Worm (Caenorhabditis elegans) whole organism, L1 larva: Measurements from ENCODE around the gene sid-3.

Experiments
- C16A3.4 ChIP-seq: fragments of 150-350 bp; optimal IDR thresholded peaks from 2 replicates; lab custom pipeline; 2014; ENCODE audit warnings: missing biosample characterization, missing genetic modification characterization
- F16B12.6 ChIP-seq: fragments of 150-350 bp; optimal IDR thresholded peaks from 2 replicates; lab custom pipeline; 2014; ENCODE audit warnings: missing biosample characterization, missing genetic modification characterization
- blmp-1 ChIP-seq: fragments of 150-350 bp; optimal IDR thresholded peaks from 2 replicates; lab custom pipeline; 2014; ENCODE audit warnings: missing biosample characterization, missing genetic modification characterization
- ceh-63 ChIP-seq: fragments of 200-800 bp; sonication (Bioruptor generic); optimal IDR thresholded peaks from 2 replicates; lab custom pipeline; 2018; ENCODE audit warnings: mild to moderate bottlenecking, missing genetic modification characterization, missing compliant biosample characterization
- ces-1 ChIP-seq: fragments of 150-350 bp; optimal IDR thresholded peaks from 2 replicates; lab custom pipeline; 2014; ENCODE audit warnings: missing biosample characterization, missing genetic modification reagents, missing genetic modification characterization
- dpl-1 ChIP-seq, 3 experiments: fragments of 150-350 bp in 2 of 3; sonication (generic microtip) in 1 of 3; optimal IDR thresholded peaks; 2 replicates each; lab custom pipeline; 2014 to 2017; ENCODE audit warnings: missing biosample characterization in 3 of 3, missing genetic modification characterization in 3 of 3, missing genetic modification reagents in 3 of 3
- efl-1 ChIP-seq, 4 experiments: fragments of 150-350 bp; optimal IDR thresholded peaks in 3 of 4; peaks in 1 of 4; 1 replicate in 1 of 4; 2 replicates in 3 of 4; lab custom pipeline; 2014; ENCODE audit warnings: missing biosample characterization in 2 of 4, missing genetic modification characterization in 2 of 4, missing genetic modification reagents in 2 of 4
- egl-13 ChIP-seq: sonication (generic microtip); optimal IDR thresholded peaks from 2 replicates; lab custom pipeline; 2016; ENCODE audit warnings: missing genotype, missing genetic modification reagents, missing genetic modification characterization, missing compliant biosample characterization
- elt-2 ChIP-seq: sonication (generic microtip); optimal IDR thresholded peaks from 2 replicates; lab custom pipeline; 2016; ENCODE audit warnings: missing genetic modification characterization, mild to moderate bottlenecking, inconsistent platforms, missing compliant biosample characterization, missing genetic modification reagents
- ets-5 ChIP-seq: fragments of 200-800 bp; sonication (Bioruptor generic); IDR thresholded peaks from 2 replicates; pipeline ENCODE4 v1.3.6; 2022; ENCODE audit warnings: missing genetic modification characterization, missing compliant biosample characterization
- fkh-10 ChIP-seq: sonication (generic microtip); optimal IDR thresholded peaks from 2 replicates; lab custom pipeline; 2017; ENCODE audit warnings: missing biosample characterization, missing genetic modification reagents, missing genetic modification characterization
- fkh-4 ChIP-seq: sonication (generic microtip); optimal IDR thresholded peaks from 2 replicates; lab custom pipeline; 2016; ENCODE audit warnings: missing compliant biosample characterization, missing genetic modification characterization, borderline replicate concordance
- fkh-8 ChIP-seq: sonication (generic microtip); optimal IDR thresholded peaks from 2 replicates; lab custom pipeline; 2016; ENCODE audit warnings: mild to moderate bottlenecking, missing genetic modification characterization, missing compliant biosample characterization
- grh-1 ChIP-seq: fragments of 200-800 bp; sonication (Bioruptor generic); IDR thresholded peaks from 2 replicates; pipeline ENCODE4 v1.3.6; 2022; ENCODE audit warnings: missing genetic modification reagents, missing genetic modification characterization, missing compliant biosample characterization
- hlh-4 ChIP-seq: sonication (generic microtip); optimal IDR thresholded peaks from 2 replicates; lab custom pipeline; 2016; ENCODE audit warnings: mild to moderate bottlenecking, missing genetic modification characterization, missing compliant biosample characterization
- jun-1 ChIP-seq: fragments of 150-350 bp; optimal IDR thresholded peaks from 2 replicates; lab custom pipeline; 2014; ENCODE audit warnings: missing biosample characterization, missing genetic modification reagents, missing genetic modification characterization
- lin-13 ChIP-seq: fragments of 150-350 bp; optimal IDR thresholded peaks from 2 replicates; lab custom pipeline; 2014; ENCODE audit warnings: missing biosample characterization, missing genetic modification reagents, missing genetic modification characterization
- lsy-2 ChIP-seq, 2 experiments: fragments of 150-350 bp; optimal IDR thresholded peaks; 2 replicates each; lab custom pipeline; 2014; ENCODE audit warnings: missing biosample characterization in 2 of 2, missing genetic modification characterization in 2 of 2
- mef-2 ChIP-seq: fragments of 150-350 bp; optimal IDR thresholded peaks from 2 replicates; lab custom pipeline; 2014; ENCODE audit warnings: missing biosample characterization, missing genetic modification characterization
- nhr-12 ChIP-seq: sonication (generic microtip); optimal IDR thresholded peaks from 2 replicates; lab custom pipeline; 2017; ENCODE audit warnings: missing biosample characterization, missing genetic modification characterization
- nhr-20 ChIP-seq: sonication (generic microtip); optimal IDR thresholded peaks from 2 replicates; lab custom pipeline; 2016; ENCODE audit warnings: mild to moderate bottlenecking, missing genetic modification characterization, missing compliant biosample characterization
- nhr-28 ChIP-seq: fragments of 150-350 bp; optimal IDR thresholded peaks from 2 replicates; lab custom pipeline; 2014; ENCODE audit warnings: missing biosample characterization, missing genetic modification characterization
- nhr-47 ChIP-seq: sonication (generic microtip); optimal IDR thresholded peaks from 2 replicates; lab custom pipeline; 2016; ENCODE audit warnings: mild to moderate bottlenecking, missing genetic modification characterization, moderate library complexity, missing compliant biosample characterization
- nhr-85 ChIP-seq: sonication (generic microtip); peaks from one replicate; lab custom pipeline; 2016; ENCODE audit warnings: missing genetic modification characterization, inconsistent platforms, missing compliant biosample characterization
- nhr-90 ChIP-seq: sonication (generic microtip); optimal IDR thresholded peaks from 2 replicates; lab custom pipeline; 2016; ENCODE audit warnings: mild to moderate bottlenecking, missing genetic modification characterization, missing compliant biosample characterization; ENCODE audit not compliant: poor library complexity
- pag-3 ChIP-seq: sonication (generic microtip); optimal IDR thresholded peaks from 2 replicates; lab custom pipeline; 2017; ENCODE audit warnings: missing genetic modification characterization, mild to moderate bottlenecking, missing compliant biosample characterization, antibody characterized with exemption, borderline replicate concordance; ENCODE audit not compliant: insufficient read depth
- pqm-1 ChIP-seq: sonication (generic microtip); optimal IDR thresholded peaks from 3 replicates; lab custom pipeline; 2017; ENCODE audit warnings: missing biosample characterization, missing genetic modification characterization
- sox-4 ChIP-seq: sonication (generic microtip); optimal IDR thresholded peaks from 2 replicates; lab custom pipeline; 2016; ENCODE audit warnings: missing genetic modification characterization, missing compliant biosample characterization
- sup-37 ChIP-seq: fragments of 200-800 bp; sonication (Bioruptor generic); optimal IDR thresholded peaks from 2 replicates; lab custom pipeline; 2018; ENCODE audit warnings: mild to moderate bottlenecking, missing genetic modification characterization, missing compliant biosample characterization
- swsn-7 ChIP-seq: sonication (generic microtip); optimal IDR thresholded peaks from 2 replicates; lab custom pipeline; 2016; ENCODE audit warnings: missing genetic modification characterization, missing compliant biosample characterization
- unc-30 ChIP-seq: sonication (generic microtip); optimal IDR thresholded peaks from 2 replicates; lab custom pipeline; 2017; ENCODE audit warnings: missing biosample characterization, missing genetic modification characterization
- vab-15 ChIP-seq: sonication (generic microtip); optimal IDR thresholded peaks from 2 replicates; lab custom pipeline; 2017; ENCODE audit warnings: missing genotype, mild to moderate bottlenecking, missing genetic modification characterization, missing compliant biosample characterization
- zip-4 ChIP-seq: fragments of 200-800 bp; sonication (Bioruptor generic); optimal IDR thresholded peaks from 2 replicates; lab custom pipeline; 2018; ENCODE audit warnings: mild to moderate bottlenecking, missing genetic modification characterization, moderate library complexity, missing compliant biosample characterization
- ztf-11 ChIP-seq, 2 experiments: sonication (generic microtip); optimal IDR thresholded peaks; 2 replicates each; lab custom pipeline; 2016 to 2017; ENCODE audit warnings: missing genetic modification characterization in 2 of 2, missing biosample characterization in 1 of 2, missing compliant biosample characterization in 1 of 2

sid-3 gene

ce11 chrX:17184363-17184762 lies 1.8 kb upstream of the sid-3 start (continued):
- no peak for TF ChIP-seq ets-5 (GFP tag; lab: Robert Waterston, UW)
- TF ChIP-seq C16A3.4 (tag; lab: Kevin White, UChicago) = peak; percentile 70
- no peak for TF ChIP-seq unc-30 (tag; lab: Kevin White, UChicago)
- peak; percentile 31 for TF ChIP-seq egl-13 (tag; lab: Kevin White, UChicago)

- TF ChIP-seq elt-2 (tag; lab: Kevin White, UChicago) (peak; percentile 0), fkh-8 (no peak), sox-4 (tag; lab: Kevin White, UChicago) (no peak)
Observed at ce11 chrX:17195080-17195479, 8.9 kb downstream of the sid-3 start, which contains the start of gene B0302.5. TSS of gene B0302.5 (minus strand) at chrX:17195137.

- TF ChIP-seq vab-15 = no peak
- no peak for TF ChIP-seq fkh-10 (GFP tag; lab: Kevin White, UChicago)
- no peak for TF ChIP-seq pqm-1
- no peak for TF ChIP-seq jun-1 (tag; lab: Kevin White, UChicago)
- no peak for TF ChIP-seq nhr-12 (tag; lab: Kevin White, UChicago)
- no peak for TF ChIP-seq nhr-90
- no peak for TF ChIP-seq hlh-4 (tag; lab: Kevin White, UChicago)
- TF ChIP-seq nhr-28 = no peak
- TF ChIP-seq mef-2 (tag; lab: Kevin White, UChicago) = no peak
- TF ChIP-seq F16B12.6 = no peak
Observed at ce11 chrX:17197824-17198223, 11.6 kb downstream of the sid-3 start.

- no peak for TF ChIP-seq nhr-85 (tag; lab: Kevin White, UChicago)
- no peak for TF ChIP-seq lin-13 (GFP tag; lab: Kevin White, UChicago)
- TF ChIP-seq lsy-2 (tag; optimal IDR thresholded peaks at IDR 0.05; lab: Kevin White, UChicago) = no peak
- TF ChIP-seq dpl-1 (GFP tag; optimal IDR thresholded peaks at IDR 0.05; lab: Kevin White, UChicago) = no peak
- TF ChIP-seq ztf-11 (tag; optimal IDR thresholded peaks at IDR 0.05; lab: Kevin White, UChicago) = no peak
- TF ChIP-seq ceh-63 (GFP tag; lab: Kevin White, UChicago) = no peak
- no peak for TF ChIP-seq fkh-4 (tag; lab: Kevin White, UChicago)
Observed at ce11 chrX:17203399-17203798, 17.2 kb downstream of the sid-3 start.

ce11 chrX:17205853-17206252 lies 19.7 kb downstream of the sid-3 start:
- TF ChIP-seq ces-1 (GFP tag; lab: Kevin White, UChicago) (no peak), lsy-2 (tag; optimal IDR thresholded peaks at IDR 0.05; lab: Kevin White, UChicago) (no peak), grh-1 (GFP tag; lab: Robert Waterston, UW) (no peak), pag-3 (tag; lab: Kevin White, UChicago) (no peak), swsn-7 (tag; lab: Kevin White, UChicago) (no peak), blmp-1 (no peak), efl-1 (optimal IDR thresholded peaks at IDR 0.05; lab: Kevin White, UChicago) (no peak), efl-1 (GFP tag; optimal IDR thresholded peaks at IDR 0.05 in 1 of 2; lab: Kevin White, UChicago) (no peak), zip-4 (no peak), nhr-47 (tag; lab: Kevin White, UChicago) (no peak), fkh-8 (no peak), nhr-20 (tag; lab: Kevin White, UChicago) (no peak), sup-37 (GFP tag; lab: Kevin White, UChicago) (no peak)
